Worm (Caenorhabditis elegans) whole organism, L4 larva: Measurements from ENCODE around the gene srg-20.

Source experiments
- ZK337.2 ChIP-seq: fragments of 200-800 bp; sonication (Bioruptor generic); IDR thresholded peaks from 2 replicates; pipeline ENCODE4 v1.3.6; 2022; ENCODE audit warnings: missing genetic modification reagents, missing genetic modification characterization, missing compliant biosample characterization
- daf-12 ChIP-seq: fragments of 150-350 bp; optimal IDR thresholded peaks from 2 replicates; lab custom pipeline; 2014; ENCODE audit warnings: missing biosample characterization, missing genetic modification reagents, missing genetic modification characterization
- egl-27 ChIP-seq: sonication (generic microtip); optimal IDR thresholded peaks from 3 replicates; lab custom pipeline; 2017; ENCODE audit warnings: missing biosample characterization, missing genetic modification reagents, missing genetic modification characterization
- nhr-10 ChIP-seq: fragments of 150-350 bp; optimal IDR thresholded peaks from 2 replicates; lab custom pipeline; 2014; ENCODE audit warnings: missing biosample characterization, missing genetic modification characterization
- nhr-25 ChIP-seq: sonication (generic microtip); optimal IDR thresholded peaks from 2 replicates; lab custom pipeline; 2017; ENCODE audit warnings: missing genetic modification characterization, mild to moderate bottlenecking, missing compliant biosample characterization, antibody characterized with exemption, moderate library complexity, borderline replicate concordance; ENCODE audit not compliant: insufficient read depth
- unc-130 ChIP-seq: sonication (generic microtip); optimal IDR thresholded peaks from 2 replicates; lab custom pipeline; 2016; ENCODE audit warnings: missing genetic modification reagents, missing genetic modification characterization, missing compliant biosample characterization
- unc-62 ChIP-seq, 3 experiments: fragments of 150-350 bp in 1 of 3; sonication (generic microtip); optimal IDR thresholded peaks in 2 of 3; peaks in 1 of 3; 1 replicate in 1 of 3; 2 replicates in 2 of 3; lab custom pipeline; 2014 to 2017; ENCODE audit warnings: missing biosample characterization in 3 of 3, missing genetic modification characterization in 3 of 3, missing genetic modification reagents in 3 of 3, missing genotype in 1 of 3
- ztf-7 ChIP-seq: fragments of 150-350 bp; optimal IDR thresholded peaks from 2 replicates; lab custom pipeline; 2014; ENCODE audit warnings: missing biosample characterization, missing genetic modification characterization

- TF ChIP-seq daf-12 (tag; lab: Kevin White, UChicago): no peak
- TF ChIP-seq nhr-10 (tag; lab: Kevin White, UChicago): no peak
- no peak for TF ChIP-seq nhr-25
- TF ChIP-seq egl-27 (tag; lab: Kevin White, UChicago): no peak
- no peak for TF ChIP-seq unc-130 (GFP tag; lab: Kevin White, UChicago)
- TF ChIP-seq unc-62 (GFP tag; optimal IDR thresholded peaks at IDR 0.05 in 1 of 2; lab: Kevin White, UChicago): no peak
- TF ChIP-seq unc-62 (tag; optimal IDR thresholded peaks at IDR 0.05; lab: Kevin White, UChicago): no peak
- no peak for TF ChIP-seq ZK337.2
- no peak for TF ChIP-seq ztf-7
Measured at ce11 chrII:1651804-1652203, 15.3 kb downstream of the srg-20 start, which contains the start of gene fbxb-16.
